Worm (Caenorhabditis elegans) whole organism, late embryonic: ENCODE measurements around the gene F53F1.6.

Experiments used
- C08G9.2 ChIP-seq: sonication (generic microtip); optimal IDR thresholded peaks from 2 replicates; lab custom pipeline; 2016; ENCODE audit warnings: mild to moderate bottlenecking, missing genetic modification characterization, moderate library complexity, missing compliant biosample characterization
- F13H6.1 ChIP-seq: sonication (generic microtip); optimal IDR thresholded peaks from 2 replicates; lab custom pipeline; 2016; ENCODE audit warnings: missing genetic modification characterization, missing compliant biosample characterization
- K02D7.2 ChIP-seq: sonication (generic microtip); optimal IDR thresholded peaks from 2 replicates; lab custom pipeline; 2017; ENCODE audit warnings: mild to moderate bottlenecking, missing genetic modification characterization, missing compliant biosample characterization
- K09A11.1 ChIP-seq: sonication (generic microtip); optimal IDR thresholded peaks from 2 replicates; lab custom pipeline; 2017; ENCODE audit warnings: antibody characterized with exemption, mild to moderate bottlenecking, missing genetic modification characterization, missing compliant biosample characterization; ENCODE audit not compliant: insufficient read depth
- Y22D7AL.16 ChIP-seq: sonication (generic microtip); optimal IDR thresholded peaks from 2 replicates; lab custom pipeline; 2016; ENCODE audit warnings: missing genetic modification characterization, missing compliant biosample characterization
- ahr-1 ChIP-seq: sonication (generic microtip); optimal IDR thresholded peaks from 2 replicates; lab custom pipeline; 2016; ENCODE audit warnings: missing genetic modification characterization, missing compliant biosample characterization
- ceh-19 ChIP-seq: fragments of 200-800 bp; sonication (Bioruptor generic); optimal IDR thresholded peaks from 2 replicates; lab custom pipeline; 2018; ENCODE audit warnings: mild to moderate bottlenecking, missing genetic modification characterization, missing compliant biosample characterization
- ceh-2 ChIP-seq: sonication (generic microtip); optimal IDR thresholded peaks from 2 replicates; lab custom pipeline; 2016; ENCODE audit warnings: missing genotype, missing genetic modification characterization, missing compliant biosample characterization
- ceh-22 ChIP-seq: sonication (generic microtip); optimal IDR thresholded peaks from 2 replicates; lab custom pipeline; 2017; ENCODE audit warnings: missing biosample characterization, missing genetic modification characterization
- ceh-34 ChIP-seq: sonication (generic microtip); optimal IDR thresholded peaks from 2 replicates; lab custom pipeline; 2016; ENCODE audit warnings: mild to moderate bottlenecking, missing genetic modification characterization, missing compliant biosample characterization
- ceh-45 ChIP-seq: fragments of 200-800 bp; sonication (Bioruptor generic); IDR thresholded peaks from 2 replicates; pipeline ENCODE4 v1.3.6; 2022; ENCODE audit warnings: missing genetic modification reagents, missing genetic modification characterization, missing compliant biosample characterization
- ceh-48 ChIP-seq: sonication (generic microtip); optimal IDR thresholded peaks from 2 replicates; lab custom pipeline; 2016; ENCODE audit warnings: missing genetic modification characterization, inconsistent platforms, missing compliant biosample characterization
- ceh-6 ChIP-seq: fragments of 200-800 bp; sonication (Bioruptor generic); optimal IDR thresholded peaks from 2 replicates; lab custom pipeline; 2018; ENCODE audit warnings: mild to moderate bottlenecking, missing genetic modification characterization, missing compliant biosample characterization
- ceh-9 ChIP-seq: sonication (generic microtip); optimal IDR thresholded peaks from 2 replicates; lab custom pipeline; 2016; ENCODE audit warnings: mild to moderate bottlenecking, missing genetic modification characterization, inconsistent platforms, missing compliant biosample characterization
- dmd-4 ChIP-seq: sonication (generic microtip); optimal IDR thresholded peaks from 2 replicates; lab custom pipeline; 2016; ENCODE audit warnings: borderline replicate concordance, missing genetic modification characterization, missing compliant biosample characterization
- fax-1 ChIP-seq: sonication (generic microtip); optimal IDR thresholded peaks from 2 replicates; lab custom pipeline; 2016; ENCODE audit warnings: missing genotype, missing genetic modification characterization, missing compliant biosample characterization
- fkh-6 ChIP-seq: sonication (generic microtip); optimal IDR thresholded peaks from 2 replicates; lab custom pipeline; 2016; ENCODE audit warnings: missing genetic modification characterization, missing compliant biosample characterization
- hlh-15 ChIP-seq: sonication (generic microtip); optimal IDR thresholded peaks from 2 replicates; lab custom pipeline; 2016; ENCODE audit warnings: missing genetic modification characterization, missing compliant biosample characterization
- lim-6 ChIP-seq: sonication (generic microtip); optimal IDR thresholded peaks from 2 replicates; lab custom pipeline; 2016; ENCODE audit warnings: missing genetic modification characterization, missing compliant biosample characterization
- pag-3 ChIP-seq: sonication (generic microtip); optimal IDR thresholded peaks from 2 replicates; lab custom pipeline; 2016; ENCODE audit warnings: missing compliant biosample characterization, missing genetic modification characterization, borderline replicate concordance
- pat-9 ChIP-seq: fragments of 200-800 bp; sonication (Bioruptor generic); optimal IDR thresholded peaks from 2 replicates; lab custom pipeline; 2018; ENCODE audit warnings: mild to moderate bottlenecking, missing genetic modification characterization, moderate library complexity, missing compliant biosample characterization
- pax-1 ChIP-seq: fragments of 150-350 bp; optimal IDR thresholded peaks from 2 replicates; lab custom pipeline; 2014; ENCODE audit warnings: missing biosample characterization, missing genetic modification characterization
- pha-2 ChIP-seq: sonication (generic microtip); optimal IDR thresholded peaks from 2 replicates; lab custom pipeline; 2017; ENCODE audit warnings: mild to moderate bottlenecking, missing genetic modification characterization, missing compliant biosample characterization
- pha-4 ChIP-seq: fragments of 150-350 bp; optimal IDR thresholded peaks from 2 replicates; lab custom pipeline; 2018; ENCODE audit warnings: missing biosample characterization, missing genetic modification reagents, missing genetic modification characterization
- pros-1 ChIP-seq: fragments of 150-350 bp; optimal IDR thresholded peaks from 2 replicates; lab custom pipeline; 2014; ENCODE audit warnings: missing biosample characterization, missing genetic modification reagents, missing genetic modification characterization
- rnt-1 ChIP-seq: sonication (generic microtip); optimal IDR thresholded peaks from 2 replicates; lab custom pipeline; 2016; ENCODE audit warnings: missing genetic modification characterization, missing compliant biosample characterization
- sdc-2 ChIP-seq: sonication (generic microtip); optimal IDR thresholded peaks from 2 replicates; lab custom pipeline; 2016; ENCODE audit warnings: missing genotype, missing genetic modification characterization, missing compliant biosample characterization
- syd-9 ChIP-seq: sonication (generic microtip); optimal IDR thresholded peaks from 2 replicates; lab custom pipeline; 2016; ENCODE audit warnings: mild to moderate bottlenecking, missing genetic modification characterization, moderate library complexity, missing compliant biosample characterization
- tbx-7 ChIP-seq: sonication (generic microtip); optimal IDR thresholded peaks from 2 replicates; lab custom pipeline; 2016; ENCODE audit warnings: missing genotype, missing genetic modification characterization, missing compliant biosample characterization
- unc-42 ChIP-seq: sonication (generic microtip); optimal IDR thresholded peaks from 2 replicates; lab custom pipeline; 2016; ENCODE audit warnings: missing genotype, missing genetic modification characterization, missing compliant biosample characterization
- unc-55 ChIP-seq: sonication (generic microtip); optimal IDR thresholded peaks from 2 replicates; lab custom pipeline; 2017; ENCODE audit warnings: missing biosample characterization, missing genetic modification reagents, missing genetic modification characterization
- ztf-16 ChIP-seq: sonication (generic microtip); optimal IDR thresholded peaks from 2 replicates; lab custom pipeline; 2017; ENCODE audit warnings: missing genetic modification characterization, missing compliant biosample characterization

The F53F1.6 gene

DNA sequence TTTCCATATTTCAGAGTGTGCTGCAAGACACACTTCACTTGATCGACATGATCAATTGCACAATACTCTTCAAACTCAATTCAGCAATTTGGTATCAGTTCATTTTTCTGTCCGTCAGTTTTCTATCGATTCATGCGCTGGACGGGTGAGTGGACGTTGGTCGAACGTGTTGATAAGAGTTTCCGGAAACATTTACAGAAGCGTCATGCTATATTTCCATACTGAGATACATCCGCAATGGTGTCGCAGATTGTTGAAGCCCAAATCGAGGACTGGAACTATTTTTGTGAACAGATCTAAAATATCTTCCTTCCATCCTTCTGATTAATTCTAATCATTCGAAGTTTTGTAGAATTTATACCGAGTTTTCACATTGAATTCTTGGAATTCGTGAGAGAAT is 47.8 kb downstream of the F53F1.6 start:
- no peak for TF ChIP-seq F13H6.1 (tag; lab: Kevin White, UChicago)
- TF ChIP-seq ceh-9 (tag; lab: Kevin White, UChicago): no peak
- no peak for TF ChIP-seq fax-1
- TF ChIP-seq pha-2: no peak
- no peak for TF ChIP-seq unc-42 (tag; lab: Kevin White, UChicago)
- TF ChIP-seq, all 69 proteins: peak for 0

DNA sequence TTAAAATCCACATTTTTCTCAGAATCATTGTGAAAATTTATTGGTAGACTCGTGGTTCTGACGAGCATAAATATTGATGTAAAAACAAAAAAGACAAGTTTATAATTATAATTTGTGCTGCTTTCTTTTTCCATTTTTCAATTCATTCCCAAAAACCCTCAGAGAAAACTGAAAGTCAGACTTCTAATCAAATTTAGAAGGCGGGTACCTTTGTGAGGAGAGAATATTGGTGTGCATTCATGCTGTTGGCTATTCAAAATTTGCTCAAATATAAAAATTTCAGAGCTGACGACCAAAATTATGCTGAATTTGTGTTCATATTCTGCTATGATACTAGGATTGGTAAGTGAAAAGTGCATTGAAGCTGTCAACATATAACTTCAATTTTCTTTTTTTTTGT is 50.4 kb downstream of the F53F1.6 start, which contains the start of gene srx-125:
Gene srx-125 (plus strand): TSS at position 301 of the 400 bp plus-strand sequence.
- no peak for TF ChIP-seq pha-4 (tag; lab: Kevin White, UChicago)
- TF ChIP-seq pros-1 (tag; lab: Kevin White, UChicago): no peak
- no peak for TF ChIP-seq rnt-1 (tag; lab: Kevin White, UChicago)
- no peak for TF ChIP-seq K09A11.1 (tag; lab: Kevin White, UChicago)
- no peak for TF ChIP-seq sdc-2 (tag; lab: Kevin White, UChicago)
- TF ChIP-seq pax-1: no peak
- no peak for TF ChIP-seq unc-55 (GFP tag; lab: Kevin White, UChicago)
- no peak for TF ChIP-seq pag-3 (tag; lab: Kevin White, UChicago)
- TF ChIP-seq K02D7.2: no peak
- no peak for TF ChIP-seq ceh-34
- no peak for TF ChIP-seq lim-6 (tag; lab: Kevin White, UChicago)
- no peak for TF ChIP-seq ceh-22 (tag; lab: Kevin White, UChicago)
- no peak for TF ChIP-seq ceh-6
- no peak for TF ChIP-seq fkh-6 (tag; lab: Kevin White, UChicago)
- TF ChIP-seq ahr-1 (tag; lab: Kevin White, UChicago): no peak
- TF ChIP-seq hlh-15 (tag; lab: Kevin White, UChicago): no peak
- TF ChIP-seq tbx-7 (tag; lab: Kevin White, UChicago): no peak
- no peak for TF ChIP-seq ceh-2
- no peak for TF ChIP-seq pat-9 (tag; lab: Kevin White, UChicago)

DNA sequence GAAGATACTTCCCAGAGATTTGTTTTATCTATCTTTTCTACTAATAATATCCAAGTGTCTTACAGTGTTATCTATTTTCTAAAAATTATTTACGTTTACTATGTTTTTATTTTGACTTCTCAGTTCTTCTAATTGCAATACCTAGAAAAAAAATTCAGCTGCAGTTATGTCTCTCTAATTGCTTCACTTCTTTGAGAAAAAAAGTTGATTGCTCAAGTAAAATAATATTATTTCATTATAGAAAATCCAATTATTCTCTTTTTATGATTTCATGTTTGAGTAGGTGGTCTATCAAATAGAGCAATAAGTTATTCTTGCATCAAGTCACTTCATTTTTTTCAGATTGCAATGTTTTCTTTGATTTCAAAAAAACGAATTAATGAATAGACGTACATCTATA is 50.9 kb downstream of the F53F1.6 start:
- TF ChIP-seq Y22D7AL.16 (tag; lab: Kevin White, UChicago) (no peak), ceh-19 (GFP tag; lab: Kevin White, UChicago) (no peak), ceh-6 (no peak), ceh-45 (GFP tag; lab: Robert Waterston, UW) (no peak), dmd-4 (tag; lab: Kevin White, UChicago) (no peak), ceh-48 (no peak), syd-9 (tag; lab: Kevin White, UChicago) (no peak), tbx-7 (tag; lab: Kevin White, UChicago) (no peak), ztf-16 (tag; lab: Kevin White, UChicago) (no peak), fax-1 (no peak), C08G9.2 (no peak)
